Fruit fly (Drosophila melanogaster) whole organism, embryonic: ENCODE measurements around the gene pug.
A peak's percentile ranks its signal among the peaks of the same experiment; 100 is the strongest.

ENCODE experiments used
- Bgb ChIP-seq: fragments of 200-800 bp; sonication (Bioruptor generic); IDR thresholded peaks from 2 replicates; pipeline ENCODE4 v1.3.6; 2022; ENCODE audit warnings: missing biosample characterization, missing genetic modification characterization; ENCODE audit not compliant: partially characterized antibody
- CG1024 ChIP-seq: fragments of 200-800 bp; sonication (Bioruptor generic); IDR thresholded peaks from 2 replicates; pipeline ENCODE4 v1.3.6; 2022; ENCODE audit warnings: missing biosample characterization, missing genetic modification characterization
- CG10366 ChIP-seq: fragments of 200-800 bp; sonication (Bioruptor generic); IDR thresholded peaks from 2 replicates; pipeline ENCODE4 v1.3.6; 2022; ENCODE audit warnings: missing biosample characterization, missing genetic modification characterization
- CG10565 ChIP-seq: fragments of 200-800 bp; sonication (Bioruptor generic); optimal IDR thresholded peaks from 3 replicates; lab custom pipeline; 2016; ENCODE audit warnings: missing biosample characterization, mild to moderate bottlenecking, missing genetic modification characterization
- CG11093 ChIP-seq: fragments of 200-800 bp; sonication (Bioruptor generic); IDR thresholded peaks from 3 replicates; pipeline ENCODE4 v1.3.6; 2022; ENCODE audit warnings: missing biosample characterization, missing genetic modification characterization
- CG11247 ChIP-seq: fragments of 200-800 bp; sonication (Bioruptor generic); IDR thresholded peaks from 2 replicates; pipeline ENCODE4 v1.3.6; 2022; ENCODE audit warnings: missing biosample characterization, missing genetic modification characterization
- CG11695 ChIP-seq: fragments of 200-800 bp; sonication (Bioruptor generic); IDR thresholded peaks from 3 replicates; pipeline ENCODE4 v1.3.6; 2022; ENCODE audit warnings: missing biosample characterization, missing genetic modification characterization
- CG13287 ChIP-seq: fragments of 200-800 bp; sonication (Bioruptor generic); IDR thresholded peaks from 2 replicates; pipeline ENCODE4 v1.3.6; 2022; ENCODE audit warnings: missing biosample characterization, missing genetic modification characterization; ENCODE audit not compliant: partially characterized antibody
- CG13424 ChIP-seq: fragments of 200-800 bp; sonication (Bioruptor generic); optimal IDR thresholded peaks from 2 replicates; lab custom pipeline; 2019; ENCODE audit warnings: missing biosample characterization, mild to moderate bottlenecking, missing genetic modification characterization, moderate library complexity
- CG13624 ChIP-seq: fragments of 200-800 bp; sonication (Bioruptor generic); optimal IDR thresholded peaks from 2 replicates; lab custom pipeline; 2016; ENCODE audit warnings: missing biosample characterization, missing genetic modification characterization
- CG14014 ChIP-seq: fragments of 200-800 bp; sonication (Bioruptor generic); IDR thresholded peaks from 2 replicates; pipeline ENCODE4 v1.3.6; 2022; ENCODE audit warnings: missing biosample characterization, missing genetic modification characterization
- CG15479 ChIP-seq: fragments of 200-800 bp; sonication (Bioruptor generic); optimal IDR thresholded peaks from 3 replicates; lab custom pipeline; 2019; ENCODE audit warnings: missing biosample characterization, mild to moderate bottlenecking, missing genetic modification characterization, moderate library complexity
- CG16863 ChIP-seq: fragments of 200-800 bp; sonication (Bioruptor generic); optimal IDR thresholded peaks from 3 replicates; lab custom pipeline; 2016; ENCODE audit warnings: missing biosample characterization, missing genetic modification characterization
- CG17328 ChIP-seq: fragments of 200-800 bp; sonication (Bioruptor generic); IDR thresholded peaks from 2 replicates; pipeline ENCODE4 v1.3.6; 2022; ENCODE audit warnings: missing biosample characterization, missing genetic modification characterization
- CG1792 ChIP-seq: fragments of 200-800 bp; sonication (Bioruptor generic); optimal IDR thresholded peaks from 2 replicates; lab custom pipeline; 2016; ENCODE audit warnings: missing biosample characterization, missing genetic modification characterization
- CG18599 ChIP-seq: fragments of 200-800 bp; sonication (Bioruptor generic); optimal IDR thresholded peaks from 3 replicates; lab custom pipeline; 2017; ENCODE audit warnings: missing biosample characterization, missing genetic modification characterization, mild to moderate bottlenecking, moderate library complexity, missing genetic modification reagents
- CG2129 ChIP-seq: fragments of 200-800 bp; sonication (Bioruptor generic); IDR thresholded peaks from 2 replicates; pipeline ENCODE4 v1.3.6; 2022; ENCODE audit warnings: missing biosample characterization, missing genetic modification characterization; ENCODE audit not compliant: partially characterized antibody
- CG3163 ChIP-seq: fragments of 200-800 bp; sonication (Bioruptor generic); optimal IDR thresholded peaks from 3 replicates; lab custom pipeline; 2016; ENCODE audit warnings: missing biosample characterization, missing genetic modification characterization
- CG32767 ChIP-seq: fragments of 200-800 bp; sonication (Bioruptor generic); IDR thresholded peaks from 2 replicates; pipeline ENCODE4 v1.3.6; 2022; ENCODE audit warnings: missing biosample characterization, missing genetic modification characterization
- CG3281 ChIP-seq: fragments of 200-800 bp; sonication (Bioruptor generic); optimal IDR thresholded peaks from 3 replicates; lab custom pipeline; 2017; ENCODE audit warnings: missing biosample characterization, mild to moderate bottlenecking, missing genetic modification characterization
- CG7928 ChIP-seq: fragments of 200-800 bp; sonication (Bioruptor generic); optimal IDR thresholded peaks from 2 replicates; lab custom pipeline; 2017; ENCODE audit warnings: missing biosample characterization, mild to moderate bottlenecking, missing genetic modification characterization
- CG9609 ChIP-seq: fragments of 200-800 bp; sonication (Bioruptor generic); optimal IDR thresholded peaks from 3 replicates; lab custom pipeline; 2016; ENCODE audit warnings: missing biosample characterization, missing genetic modification characterization
- CG9932 ChIP-seq: fragments of 200-800 bp; sonication (Bioruptor generic); IDR thresholded peaks from 2 replicates; pipeline ENCODE4 v1.3.6; 2022; ENCODE audit warnings: missing biosample characterization, missing genetic modification characterization
- Dfd ChIP-seq, 2 experiments: fragments of >200 bp; optimal IDR thresholded peaks; 2 replicates each; lab custom pipeline; 2017; ENCODE audit warnings: missing biosample characterization in 2 of 2, missing genetic modification characterization in 2 of 2
- Ets65A ChIP-seq: fragments of 200-800 bp; sonication (Bioruptor generic); peaks from one replicate; lab custom pipeline; 2016; ENCODE audit warnings: missing biosample characterization, missing genetic modification characterization
- Hmx ChIP-seq: fragments of 200-800 bp; sonication (Bioruptor generic); optimal IDR thresholded peaks from 2 replicates; lab custom pipeline; 2016; ENCODE audit warnings: missing biosample characterization, missing genetic modification characterization
- Hsf ChIP-seq: fragments of 200-800 bp; sonication (Bioruptor generic); optimal IDR thresholded peaks from 3 replicates; lab custom pipeline; 2016; ENCODE audit warnings: missing biosample characterization, missing genetic modification characterization
- MBD-R2 ChIP-seq: fragments of 200-800 bp; sonication (Bioruptor generic); IDR thresholded peaks from 2 replicates; pipeline ENCODE4 v1.3.6; 2022; ENCODE audit warnings: missing biosample characterization, missing genetic modification characterization
- Meics ChIP-seq: fragments of 200-800 bp; sonication (Bioruptor generic); optimal IDR thresholded peaks from 2 replicates; lab custom pipeline; 2017; ENCODE audit warnings: missing biosample characterization, mild to moderate bottlenecking, missing genetic modification characterization
- Mrtf ChIP-seq: fragments of 200-800 bp; sonication (Bioruptor generic); IDR thresholded peaks from 3 replicates; pipeline ENCODE4 v1.3.6; 2022; ENCODE audit warnings: missing biosample characterization, missing genetic modification characterization
- Nf-YB ChIP-seq: fragments of 200-800 bp; sonication (Bioruptor generic); optimal IDR thresholded peaks from 3 replicates; lab custom pipeline; 2019; ENCODE audit warnings: missing biosample characterization, mild to moderate bottlenecking, missing genetic modification characterization, moderate library complexity
- Ptx1 ChIP-seq: fragments of 200-800 bp; sonication (Bioruptor generic); IDR thresholded peaks from 2 replicates; pipeline ENCODE4 v1.3.6; 2022; ENCODE audit warnings: missing biosample characterization, missing genetic modification characterization
- Rfx ChIP-seq: fragments of 200-800 bp; sonication (Bioruptor generic); IDR thresholded peaks from 2 replicates; pipeline ENCODE4 v1.3.6; 2022; ENCODE audit warnings: missing biosample characterization, missing genetic modification characterization
- Sry-δ ChIP-seq: fragments of 200-800 bp; sonication (Bioruptor generic); optimal IDR thresholded peaks from 2 replicates; lab custom pipeline; 2016; ENCODE audit warnings: missing biosample characterization, missing genetic modification characterization
- bigmax ChIP-seq: fragments of 200-800 bp; sonication (Bioruptor generic); optimal IDR thresholded peaks from 2 replicates; lab custom pipeline; 2018; ENCODE audit warnings: missing biosample characterization, mild to moderate bottlenecking, missing genetic modification characterization
- bowl ChIP-seq: fragments of 200-800 bp; sonication (Bioruptor generic); IDR thresholded peaks from 2 replicates; pipeline ENCODE4 v1.3.6; 2022; ENCODE audit warnings: missing biosample characterization, missing genetic modification characterization
- cad ChIP-seq: fragments of >200 bp; optimal IDR thresholded peaks from 2 replicates; lab custom pipeline; 2017; ENCODE audit warnings: missing biosample characterization, missing genetic modification characterization
- cas ChIP-seq: fragments of 200-800 bp; sonication (Bioruptor generic); IDR thresholded peaks from 2 replicates; pipeline ENCODE4 v1.3.6; 2022; ENCODE audit warnings: missing biosample characterization, missing genetic modification characterization
- dan ChIP-seq: fragments of 200-800 bp; sonication (Bioruptor generic); IDR thresholded peaks from 2 replicates; pipeline ENCODE4 v1.3.6; 2022; ENCODE audit warnings: missing biosample characterization, missing genetic modification characterization
- gfzf ChIP-seq: fragments of 200-800 bp; sonication (Bioruptor generic); optimal IDR thresholded peaks from 2 replicates; lab custom pipeline; 2016; ENCODE audit warnings: missing biosample characterization, mild to moderate bottlenecking, missing genetic modification characterization, moderate library complexity
- gro ChIP-seq: fragments of 200-800 bp; sonication (Bioruptor generic); optimal IDR thresholded peaks from 2 replicates; lab custom pipeline; 2016; ENCODE audit warnings: missing biosample characterization, missing genetic modification characterization
- lab ChIP-seq: fragments of 200-800 bp; sonication (Bioruptor generic); optimal IDR thresholded peaks from 3 replicates; lab custom pipeline; 2017; ENCODE audit warnings: missing biosample characterization, missing genetic modification characterization, mild to moderate bottlenecking, moderate library complexity, missing genetic modification reagents
- lmd ChIP-seq: fragments of 200-800 bp; sonication (Bioruptor generic); IDR thresholded peaks from 2 replicates; pipeline ENCODE4 v1.3.6; 2022; ENCODE audit warnings: missing biosample characterization, missing genetic modification characterization
- otp ChIP-seq: fragments of 200-800 bp; sonication (Bioruptor generic); IDR thresholded peaks from 3 replicates; pipeline ENCODE4, ENCODE4 v1.3.6; 2022; ENCODE audit warnings: missing biosample characterization, missing genetic modification characterization
- pan ChIP-seq, 4 experiments: fragments of >200 bp in 3 of 4; fragments of 200-800 bp in 1 of 4; sonication (Bioruptor generic) in 1 of 4; optimal IDR thresholded peaks in 3 of 4; IDR thresholded peaks in 1 of 4; 2 replicates each; pipeline versions ENCODE4 v1.3.6 to Lab custom; 2017 to 2022; ENCODE audit warnings: missing biosample characterization in 2 of 4, missing genetic modification characterization in 2 of 4, mixed read lengths in 1 of 4
- prd ChIP-seq, 3 experiments: fragments of >200 bp in 2 of 3; fragments of 200-800 bp in 1 of 3; sonication (Bioruptor generic) in 1 of 3; optimal IDR thresholded peaks in 2 of 3; IDR thresholded peaks in 1 of 3; 2 replicates in 2 of 3; 3 replicates in 1 of 3; pipeline versions ENCODE4 v1.3.6 to Lab custom; 2017 to 2022; ENCODE audit warnings: missing biosample characterization in 1 of 3, missing genetic modification characterization in 1 of 3
- ranshi ChIP-seq: fragments of 200-800 bp; sonication (Bioruptor generic); IDR thresholded peaks from 2 replicates; pipeline ENCODE4 v1.3.6; 2022; ENCODE audit warnings: missing biosample characterization, missing genetic modification characterization
- seq ChIP-seq: fragments of 200-800 bp; sonication (Bioruptor generic); IDR thresholded peaks from 2 replicates; pipeline ENCODE4 v1.3.6; 2022; ENCODE audit warnings: missing biosample characterization, missing genetic modification characterization
- shn ChIP-seq: fragments of 200-800 bp; sonication (Bioruptor generic); optimal IDR thresholded peaks from 3 replicates; lab custom pipeline; 2016; ENCODE audit warnings: missing biosample characterization, missing genetic modification characterization
- usp ChIP-seq: fragments of >200 bp; optimal IDR thresholded peaks from 2 replicates; lab custom pipeline; 2017; ENCODE audit warnings: missing biosample characterization, missing genetic modification characterization
- zf30C ChIP-seq: fragments of 200-800 bp; sonication (Bioruptor generic); optimal IDR thresholded peaks from 3 replicates; lab custom pipeline; 2018; ENCODE audit warnings: missing biosample characterization, mild to moderate bottlenecking, missing genetic modification characterization

The pug gene

DNA sequence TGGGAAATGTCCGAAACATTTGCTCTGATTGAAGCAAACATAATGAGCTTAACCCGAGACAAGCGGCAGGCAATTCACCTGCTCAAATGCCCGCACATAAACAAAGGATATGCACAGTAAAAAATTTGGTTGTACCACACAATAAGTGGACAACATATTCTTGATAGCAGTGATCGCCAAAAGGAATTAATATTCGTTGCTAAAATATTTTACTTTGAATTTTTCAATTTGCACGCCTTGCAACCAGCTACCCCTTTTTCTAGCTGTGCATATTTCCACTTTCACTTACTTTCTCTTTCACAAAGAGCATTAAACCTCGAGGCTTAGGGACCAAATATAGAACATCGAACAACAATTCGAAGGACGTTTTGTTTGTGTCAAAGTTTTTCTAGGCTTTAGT lies 51.3 kb downstream of the pug start (continued):
- no peak for TF ChIP-seq Hsf (GFP tag; lab: Kevin White, UChicago)
- peak; percentile 60 for TF ChIP-seq Rfx (GFP tag; lab: Robert Waterston, UW)
- no peak for TF ChIP-seq CG7928 (GFP tag; lab: Kevin White, UChicago)
- TF ChIP-seq bowl (GFP tag; lab: Robert Waterston, UW): no peak
- no peak for TF ChIP-seq Dfd (GFP tag; optimal IDR thresholded peaks at IDR 0.05; lab: Kevin White, UChicago)
- no peak for TF ChIP-seq Bgb (GFP tag; lab: Robert Waterston, UW)
- no peak for TF ChIP-seq CG9609 (GFP tag; lab: Kevin White, UChicago)
- no peak for TF ChIP-seq cad (GFP tag; lab: Kevin White, UChicago)
- peak; percentile 76 for TF ChIP-seq Ets65A (GFP tag; lab: Kevin White, UChicago)
- no peak for TF ChIP-seq CG13287
- no peak for TF ChIP-seq dan
- TF ChIP-seq lmd (GFP tag; lab: Robert Waterston, UW): peak; percentile 25; the same call in 1 of the 2 replicates
- TF ChIP-seq CG11247 (GFP tag; lab: Robert Waterston, UW): 0 out of 2 replicates have a peak, but pooled peaks have one; percentile 28
- TF ChIP-seq bigmax (GFP tag; lab: Kevin White, UChicago): no peak
- no peak for TF ChIP-seq pan (optimal IDR thresholded peaks at IDR 0.05; lab: Kevin White, UChicago)
- TF ChIP-seq pan (GFP tag; optimal IDR thresholded peaks at IDR 0.05 in 1 of 2, IDR thresholded peaks at IDR 0.05 in 1 of 2): peak in 1 of 2 experiments; percentile 10
- 0 out of 3 replicates have a peak, but pooled peaks have one; percentile 12 for TF ChIP-seq Mrtf
- no peak for TF ChIP-seq Hmx
- TF ChIP-seq CG14014 (GFP tag; lab: Robert Waterston, UW): no peak
- 0 out of 3 replicates have a peak, but pooled peaks have one; percentile 32 for TF ChIP-seq CG11695 (GFP tag; lab: Robert Waterston, UW)
- TF ChIP-seq CG2129 (GFP tag; lab: Robert Waterston, UW): no peak
- no peak for TF ChIP-seq CG11093 (GFP tag; lab: Robert Waterston, UW)
- no peak for TF ChIP-seq Nf-YB
- TF ChIP-seq prd (optimal IDR thresholded peaks at IDR 0.05; lab: Kevin White, UChicago): no peak
- 0 out of 3 replicates have a peak, but pooled peaks have one; percentile 11 for TF ChIP-seq prd (GFP tag; IDR thresholded peaks at IDR 0.05; lab: Robert Waterston, UW)
- TF ChIP-seq CG9932 (GFP tag; lab: Robert Waterston, UW): no peak
- peak; percentile 25 for TF ChIP-seq CG3281 (GFP tag; lab: Kevin White, UChicago)
- TF ChIP-seq CG1792 (GFP tag; lab: Kevin White, UChicago): no peak
- no peak for TF ChIP-seq CG13424 (tag; lab: Kevin White, UChicago)
- peak; percentile 30; the same call in 1 of the 2 replicates for TF ChIP-seq ranshi (GFP tag; lab: Robert Waterston, UW)
- no peak for TF ChIP-seq CG15479 (GFP tag; lab: Kevin White, UChicago)
- TF ChIP-seq CG10366 (GFP tag; lab: Robert Waterston, UW): no peak
- TF ChIP-seq CG32767 (GFP tag; lab: Robert Waterston, UW): 0 out of 2 replicates have a peak, but pooled peaks have one; percentile 14
- TF ChIP-seq gro (GFP tag; lab: Kevin White, UChicago): no peak
- no peak for TF ChIP-seq gfzf (GFP tag; lab: Kevin White, UChicago)
- TF ChIP-seq lab (GFP tag; lab: Kevin White, UChicago): peak; percentile 55
- peak; percentile 9; the same call in 1 of the 2 replicates for TF ChIP-seq Ptx1
- peak; percentile 48 for TF ChIP-seq CG18599 (GFP tag; lab: Kevin White, UChicago)
- TF ChIP-seq otp (GFP tag; lab: Robert Waterston, UW): no peak
- TF ChIP-seq Meics (GFP tag; lab: Kevin White, UChicago): peak; percentile 23
- TF ChIP-seq MBD-R2 (GFP tag; lab: Robert Waterston, UW): no peak
- TF ChIP-seq CG16863 (GFP tag; lab: Kevin White, UChicago): no peak
- no peak for TF ChIP-seq CG3163 (GFP tag; lab: Kevin White, UChicago)
- TF ChIP-seq zf30C (GFP tag; lab: Kevin White, UChicago): no peak
- no peak for TF ChIP-seq Sry-δ (GFP tag; lab: Kevin White, UChicago)
- no peak for TF ChIP-seq CG1024
- TF ChIP-seq usp: no peak
- TF ChIP-seq cas (GFP tag; lab: Robert Waterston, UW): no peak
- no peak for TF ChIP-seq seq (GFP tag; lab: Robert Waterston, UW)
- no peak for TF ChIP-seq CG10565
- TF ChIP-seq CG17328 (GFP tag; lab: Robert Waterston, UW): no peak
- TF ChIP-seq CG13624 (GFP tag; lab: Kevin White, UChicago): peak; percentile 9
- TF ChIP-seq shn: no peak
